Fruit fly (Drosophila melanogaster): ENCODE measurements around the gene CG1695.

- TF ChIP-seq CG8478 (optimal IDR thresholded peaks at IDR 0.05) (no peak), CTCF (optimal IDR thresholded peaks at IDR 0.05) (no peak)
Observed at dm6 chrX:20416433-20416832, 17.3 kb upstream of the CG1695 start, which contains the start of gene Obp19b.

Data from S2 (cell line).